Fruit fly (Drosophila melanogaster) whole organism, embryonic: ENCODE results near the gene CG1764.

Experiments
- Ada2b ChIP-seq: fragments of 200-800 bp; sonication (Bioruptor generic); IDR thresholded peaks from 2 replicates; pipeline ENCODE4 v1.3.6; 2022; ENCODE audit warnings: missing biosample characterization, missing genetic modification characterization
- Atf-2 ChIP-seq: fragments of 200-800 bp; sonication (Bioruptor generic); optimal IDR thresholded peaks from 2 replicates; lab custom pipeline; 2016; ENCODE audit warnings: missing biosample characterization, missing genetic modification characterization
- Atf6 ChIP-seq: fragments of 200-800 bp; sonication (Bioruptor generic); IDR thresholded peaks from 2 replicates; pipeline ENCODE4 v1.3.6; 2022; ENCODE audit warnings: missing biosample characterization, missing genetic modification characterization
- Bgb ChIP-seq: fragments of 200-800 bp; sonication (Bioruptor generic); IDR thresholded peaks from 2 replicates; pipeline ENCODE4 v1.3.6; 2022; ENCODE audit warnings: missing biosample characterization, missing genetic modification characterization; ENCODE audit not compliant: partially characterized antibody
- Blimp-1 ChIP-seq: fragments of 200-800 bp; sonication (Bioruptor generic); optimal IDR thresholded peaks from 3 replicates; lab custom pipeline; 2018; ENCODE audit warnings: missing biosample characterization, missing genetic modification characterization, mild to moderate bottlenecking, moderate library complexity, missing genetic modification reagents
- C15 ChIP-seq: fragments of 200-800 bp; sonication (Bioruptor generic); IDR thresholded peaks from 3 replicates; pipeline ENCODE4 v1.3.6; 2022; ENCODE audit warnings: missing biosample characterization, missing genetic modification characterization
- CG11723 ChIP-seq: fragments of 200-800 bp; sonication (Bioruptor generic); optimal IDR thresholded peaks from 2 replicates; lab custom pipeline; 2017; ENCODE audit warnings: missing biosample characterization, mild to moderate bottlenecking, missing genetic modification characterization
- CG17359 ChIP-seq: fragments of 200-800 bp; sonication (Bioruptor generic); optimal IDR thresholded peaks from 3 replicates; lab custom pipeline; 2018; ENCODE audit warnings: missing biosample characterization, mild to moderate bottlenecking, missing genetic modification characterization, moderate library complexity
- CG2120 ChIP-seq: fragments of 200-800 bp; sonication (Bioruptor generic); optimal IDR thresholded peaks from 3 replicates; lab custom pipeline; 2016; ENCODE audit warnings: missing biosample characterization, missing genetic modification characterization
- CG2202 ChIP-seq: fragments of 200-800 bp; sonication (Bioruptor generic); optimal IDR thresholded peaks from 2 replicates; lab custom pipeline; 2018; ENCODE audit warnings: missing biosample characterization, mild to moderate bottlenecking, missing genetic modification characterization
- CG30403 ChIP-seq: fragments of 200-800 bp; sonication (Bioruptor generic); optimal IDR thresholded peaks from 3 replicates; lab custom pipeline; 2016; ENCODE audit warnings: missing biosample characterization, missing genetic modification characterization
- CG3065 ChIP-seq: fragments of 200-800 bp; sonication (Bioruptor generic); optimal IDR thresholded peaks from 2 replicates; lab custom pipeline; 2016; ENCODE audit warnings: missing biosample characterization, missing genetic modification characterization
- CG32772 ChIP-seq: fragments of 200-800 bp; sonication (Bioruptor generic); IDR thresholded peaks from 2 replicates; pipeline ENCODE4 v1.3.6; 2022; ENCODE audit warnings: missing biosample characterization, missing genetic modification characterization
- CG3995 ChIP-seq: fragments of 200-800 bp; sonication (Bioruptor generic); optimal IDR thresholded peaks from 3 replicates; lab custom pipeline; 2016; ENCODE audit warnings: missing biosample characterization, missing genetic modification characterization
- CG4328 ChIP-seq: fragments of 200-800 bp; sonication (Bioruptor generic); optimal IDR thresholded peaks from 3 replicates; lab custom pipeline; 2017; ENCODE audit warnings: missing biosample characterization, missing genetic modification reagents, missing genetic modification characterization
- CG4360 ChIP-seq: fragments of 200-800 bp; sonication (Bioruptor generic); IDR thresholded peaks from 2 replicates; pipeline ENCODE4 v1.3.6; 2022; ENCODE audit warnings: missing biosample characterization, missing genetic modification characterization
- CG5953 ChIP-seq: fragments of 200-800 bp; sonication (Bioruptor generic); IDR thresholded peaks from 2 replicates; pipeline ENCODE4 v1.3.6; 2022; ENCODE audit warnings: missing biosample characterization, missing genetic modification characterization
- CG7839 ChIP-seq: fragments of 200-800 bp; sonication (Bioruptor generic); optimal IDR thresholded peaks from 3 replicates; lab custom pipeline; 2018; ENCODE audit warnings: missing biosample characterization, mild to moderate bottlenecking, missing genetic modification characterization, moderate library complexity
- CG8359 ChIP-seq: fragments of 200-800 bp; sonication (Bioruptor generic); optimal IDR thresholded peaks from 2 replicates; lab custom pipeline; 2017; ENCODE audit warnings: missing biosample characterization, mild to moderate bottlenecking, missing genetic modification characterization, borderline replicate concordance
- CG8388 ChIP-seq: fragments of 200-800 bp; sonication (Bioruptor generic); optimal IDR thresholded peaks from 2 replicates; lab custom pipeline; 2019; ENCODE audit warnings: missing biosample characterization, mild to moderate bottlenecking, missing genetic modification characterization, moderate library complexity
- CG9817 ChIP-seq: fragments of 200-800 bp; sonication (Bioruptor generic); optimal IDR thresholded peaks from 2 replicates; lab custom pipeline; 2018; ENCODE audit warnings: missing biosample characterization, mild to moderate bottlenecking, missing genetic modification characterization, moderate library complexity
- CTCF ChIP-seq: fragments of 200-800 bp; sonication (Bioruptor generic); optimal IDR thresholded peaks from 2 replicates; lab custom pipeline; 2017; ENCODE audit warnings: missing biosample characterization, mild to moderate bottlenecking, missing genetic modification characterization, moderate library complexity
- CrebB ChIP-seq: fragments of 200-800 bp; sonication (Bioruptor generic); optimal IDR thresholded peaks from 3 replicates; lab custom pipeline; 2018; ENCODE audit warnings: missing biosample characterization, mild to moderate bottlenecking, missing genetic modification characterization
- Dll ChIP-seq: fragments of 200-800 bp; sonication (Bioruptor generic); IDR thresholded peaks from 4 replicates; pipeline ENCODE4 v1.3.6; 2022; ENCODE audit warnings: missing biosample characterization, missing genetic modification characterization; ENCODE audit not compliant: partially characterized antibody
- Fer2 ChIP-seq: fragments of 200-800 bp; sonication (Bioruptor generic); optimal IDR thresholded peaks from 2 replicates; lab custom pipeline; 2018; ENCODE audit warnings: missing biosample characterization, mild to moderate bottlenecking, missing genetic modification characterization, moderate library complexity
- GATAe ChIP-seq: fragments of 200-800 bp; sonication (Bioruptor generic); conservative IDR thresholded peaks from 2 replicates; pipeline ENCODE4 v1.3.6; 2022; ENCODE audit warnings: missing biosample characterization, missing genetic modification characterization
- HLH3B ChIP-seq: fragments of 200-800 bp; sonication (Bioruptor generic); IDR thresholded peaks from 2 replicates; pipeline ENCODE4 v1.3.6; 2022; ENCODE audit warnings: missing biosample characterization, missing genetic modification characterization
- Hr3 ChIP-seq: fragments of 200-800 bp; sonication (Bioruptor generic); optimal IDR thresholded peaks from 3 replicates; lab custom pipeline; 2016; ENCODE audit warnings: missing biosample characterization, missing genetic modification characterization
- Hr39 ChIP-seq: fragments of >200 bp; optimal IDR thresholded peaks from 2 replicates; lab custom pipeline; 2017
- Hr78 ChIP-seq, 2 experiments: fragments of 200-800 bp in 1 of 2; fragments of >200 bp in 1 of 2; sonication (Bioruptor generic) in 1 of 2; optimal IDR thresholded peaks; 2 replicates each; lab custom pipeline; 2017 to 2019; ENCODE audit warnings: missing biosample characterization in 2 of 2, missing genetic modification characterization in 2 of 2, mild to moderate bottlenecking in 1 of 2, moderate library complexity in 1 of 2
- MESR4 ChIP-seq: fragments of 200-800 bp; sonication (Bioruptor generic); optimal IDR thresholded peaks from 2 replicates; lab custom pipeline; 2018; ENCODE audit warnings: missing biosample characterization, mild to moderate bottlenecking, missing genetic modification characterization, moderate library complexity
- Mad ChIP-seq: fragments of 200-800 bp; sonication (Bioruptor generic); optimal IDR thresholded peaks from 2 replicates; lab custom pipeline; 2016; ENCODE audit warnings: missing biosample characterization, missing genetic modification characterization
- NFAT ChIP-seq: fragments of 200-800 bp; sonication (Bioruptor generic); IDR thresholded peaks from 2 replicates; pipeline ENCODE4 v1.3.6; 2022; ENCODE audit warnings: missing biosample characterization, missing genetic modification characterization
- Nf-YB ChIP-seq: fragments of 200-800 bp; sonication (Bioruptor generic); optimal IDR thresholded peaks from 3 replicates; lab custom pipeline; 2019; ENCODE audit warnings: missing biosample characterization, mild to moderate bottlenecking, missing genetic modification characterization, moderate library complexity
- Sin3A ChIP-seq: fragments of >200 bp; optimal IDR thresholded peaks from 2 replicates; lab custom pipeline; 2018
- Spps ChIP-seq: fragments of 200-800 bp; sonication (Bioruptor generic); optimal IDR thresholded peaks from 2 replicates; lab custom pipeline; 2018; ENCODE audit warnings: missing biosample characterization, mild to moderate bottlenecking, missing genetic modification characterization
- ac ChIP-seq: fragments of 200-800 bp; sonication (Bioruptor generic); optimal IDR thresholded peaks from 3 replicates; lab custom pipeline; 2017; ENCODE audit warnings: missing biosample characterization, mild to moderate bottlenecking, missing genetic modification characterization
- caup ChIP-seq: fragments of 200-800 bp; sonication (Bioruptor generic); optimal IDR thresholded peaks from 3 replicates; lab custom pipeline; 2017; ENCODE audit warnings: missing biosample characterization, mild to moderate bottlenecking, missing genetic modification characterization, moderate library complexity; ENCODE audit not compliant: severe bottlenecking
- crol ChIP-seq: fragments of 200-800 bp; sonication (Bioruptor generic); IDR thresholded peaks from 2 replicates; pipeline ENCODE4 v1.3.6; 2022; ENCODE audit warnings: missing biosample characterization, missing genetic modification characterization
- danr ChIP-seq: fragments of 200-800 bp; sonication (Bioruptor generic); IDR thresholded peaks from 2 replicates; pipeline ENCODE4 v1.3.6; 2022; ENCODE audit warnings: missing biosample characterization, missing genetic modification characterization
- emc ChIP-seq: fragments of 200-800 bp; sonication (Bioruptor generic); optimal IDR thresholded peaks from 2 replicates; lab custom pipeline; 2016; ENCODE audit warnings: missing biosample characterization, missing genetic modification characterization
- fd3F ChIP-seq: fragments of 200-800 bp; sonication (Bioruptor generic); optimal IDR thresholded peaks from 2 replicates; lab custom pipeline; 2018; ENCODE audit warnings: missing biosample characterization, mild to moderate bottlenecking, missing genetic modification characterization, moderate library complexity
- ftz-f1 ChIP-seq: fragments of 200-800 bp; sonication (Bioruptor generic); optimal IDR thresholded peaks from 2 replicates; lab custom pipeline; 2016; ENCODE audit warnings: missing biosample characterization, missing genetic modification characterization
- ham ChIP-seq: fragments of 200-800 bp; sonication (Bioruptor generic); IDR thresholded peaks from 2 replicates; pipeline ENCODE4 v1.3.6; 2022; ENCODE audit warnings: missing biosample characterization, missing genetic modification characterization
- hkb ChIP-seq, 2 experiments: fragments of 200-800 bp in 1 of 2; fragments of >200 bp in 1 of 2; sonication (Bioruptor generic) in 1 of 2; IDR thresholded peaks in 1 of 2; optimal IDR thresholded peaks in 1 of 2; 2 replicates each; pipeline versions ENCODE4 v1.3.6 to Lab custom; 2017 to 2022; ENCODE audit warnings: missing biosample characterization in 1 of 2, missing genetic modification characterization in 1 of 2
- hth ChIP-seq: fragments of >200 bp; optimal IDR thresholded peaks from 2 replicates; lab custom pipeline; 2017; ENCODE audit warnings: inconsistent platforms
- jigr1 ChIP-seq: fragments of 200-800 bp; sonication (Bioruptor generic); IDR thresholded peaks from 3 replicates; pipeline ENCODE4 v1.3.6; 2022; ENCODE audit warnings: missing biosample characterization, missing genetic modification characterization
- mirr ChIP-seq: fragments of 200-800 bp; sonication (Bioruptor generic); optimal IDR thresholded peaks from 3 replicates; lab custom pipeline; 2018; ENCODE audit warnings: missing biosample characterization, mild to moderate bottlenecking, missing genetic modification characterization
- nau ChIP-seq: fragments of 200-800 bp; sonication (Bioruptor generic); optimal IDR thresholded peaks from 3 replicates; lab custom pipeline; 2017; ENCODE audit warnings: missing biosample characterization, mild to moderate bottlenecking, missing genetic modification characterization, missing genetic modification reagents
- pho ChIP-seq: fragments of 200-800 bp; sonication (Bioruptor generic); optimal IDR thresholded peaks from 2 replicates; lab custom pipeline; 2016; ENCODE audit warnings: missing biosample characterization, missing genetic modification characterization
- repo ChIP-seq: fragments of 200-800 bp; sonication (Bioruptor generic); optimal IDR thresholded peaks from 2 replicates; lab custom pipeline; 2016; ENCODE audit warnings: missing biosample characterization, missing genetic modification characterization
- sisA ChIP-seq: fragments of 200-800 bp; sonication (Bioruptor generic); IDR thresholded peaks from 2 replicates; pipeline ENCODE4 v1.3.6; 2022; ENCODE audit warnings: missing biosample characterization, missing genetic modification characterization
- sqz ChIP-seq: fragments of 200-800 bp; sonication (Bioruptor generic); optimal IDR thresholded peaks from 3 replicates; lab custom pipeline; 2018; ENCODE audit warnings: missing biosample characterization, mild to moderate bottlenecking, missing genetic modification characterization

Gene CG1764

DNA sequence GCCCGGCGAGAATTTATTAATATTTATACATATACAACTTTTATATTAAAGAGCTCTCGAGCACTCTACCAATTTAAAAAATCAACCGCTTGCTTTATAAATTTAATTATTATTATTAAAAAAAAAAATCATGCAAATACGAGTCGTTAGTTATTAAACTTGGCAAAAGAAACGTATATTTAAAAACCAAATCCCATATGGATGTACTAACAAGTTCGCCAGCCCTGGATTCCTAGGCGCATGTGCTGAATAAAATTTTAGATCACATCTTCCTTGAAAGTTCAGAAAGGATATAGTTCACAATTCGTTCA is 43.5 kb downstream of the CG1764 start, which contains the start of gene comt (continued):
- TF ChIP-seq nau (GFP tag; lab: Kevin White, UChicago) (no peak), repo (no peak), fd3F (GFP tag; lab: Kevin White, UChicago) (peak; percentile 47), ham (no peak), ac (GFP tag; lab: Kevin White, UChicago) (no peak), CG9817 (peak; percentile 17), CG17359 (tag; lab: Kevin White, UChicago) (peak; percentile 67), CG7839 (tag; lab: Kevin White, UChicago) (no peak), CG8388 (no peak), CTCF (GFP tag; lab: Kevin White, UChicago) (no peak), sqz (GFP tag; lab: Kevin White, UChicago) (no peak), Atf-2 (GFP tag; lab: Kevin White, UChicago) (no peak), Sin3A (lab: Kevin White, UChicago) (no peak), CG32772 (GFP tag; lab: Robert Waterston, UW) (0 out of 2 replicates have a peak, but pooled peaks have one; percentile 33), Bgb (GFP tag; lab: Robert Waterston, UW) (no peak), emc (no peak), ftz-f1 (GFP tag; lab: Kevin White, UChicago) (no peak), danr (GFP tag; lab: Robert Waterston, UW) (no peak), CG11723 (GFP tag; lab: Kevin White, UChicago) (no peak), mirr (GFP tag; lab: Kevin White, UChicago) (no peak), crol (GFP tag; lab: Robert Waterston, UW) (no peak), Dll (no peak), Fer2 (tag; lab: Kevin White, UChicago) (peak; percentile 45), HLH3B (peak; percentile 57; the same call in 1 of the 2 replicates), GATAe (no peak), Ada2b (GFP tag; lab: Robert Waterston, UW) (peak; percentile 52; the same call in 1 of the 2 replicates), CG5953 (GFP tag; lab: Robert Waterston, UW) (peak; percentile 53; the same call in 1 of the 2 replicates), CG2202 (tag; lab: Kevin White, UChicago) (peak; percentile 5), jigr1 (GFP tag; lab: Robert Waterston, UW) (no peak), Spps (tag; lab: Kevin White, UChicago) (peak; percentile 46), C15 (GFP tag; lab: Robert Waterston, UW) (no peak), NFAT (GFP tag; lab: Robert Waterston, UW) (no peak), CG8359 (GFP tag; lab: Kevin White, UChicago) (peak; percentile 25), Mad (GFP tag; lab: Kevin White, UChicago) (no peak), Atf6 (peak; percentile 14; the same call in 1 of the 2 replicates), Hr78 (GFP tag; optimal IDR thresholded peaks at IDR 0.05; lab: Kevin White, UChicago) (no peak), pho (no peak), sisA (no peak), caup (GFP tag; lab: Kevin White, UChicago) (peak; percentile 47), CG2120 (GFP tag; lab: Kevin White, UChicago) (peak; percentile 23), Blimp-1 (GFP tag; lab: Kevin White, UChicago) (peak; percentile 69), CG3065 (no peak), hkb (optimal IDR thresholded peaks at IDR 0.05; lab: Kevin White, UChicago) (no peak), hkb (GFP tag; IDR thresholded peaks at IDR 0.05; lab: Robert Waterston, UW) (peak; percentile 70), CrebB (tag; lab: Kevin White, UChicago) (no peak), CG30403 (GFP tag; lab: Kevin White, UChicago) (peak; percentile 63), CG4360 (GFP tag; lab: Robert Waterston, UW) (no peak), CG3995 (GFP tag; lab: Kevin White, UChicago) (no peak), Nf-YB (no peak), Hr3 (GFP tag; lab: Kevin White, UChicago) (peak; percentile 56), hth (lab: Kevin White, UChicago) (no peak), CG4328 (GFP tag; lab: Kevin White, UChicago) (peak; percentile 20), MESR4 (no peak), Hr39 (lab: Kevin White, UChicago) (no peak)
